Worm (Caenorhabditis elegans) whole organism, L4/young adult: Measurements from ENCODE around the gene srd-48.

Experiments used
- W03F9.2 ChIP-seq: fragments of 150-350 bp; optimal IDR thresholded peaks from 2 replicates; lab custom pipeline; 2014; ENCODE audit warnings: missing biosample characterization, missing genetic modification characterization
- dao-5 ChIP-seq: sonication (generic microtip); optimal IDR thresholded peaks from 2 replicates; lab custom pipeline; 2016; ENCODE audit warnings: missing genotype, missing genetic modification characterization, moderate library complexity, missing compliant biosample characterization

DNA sequence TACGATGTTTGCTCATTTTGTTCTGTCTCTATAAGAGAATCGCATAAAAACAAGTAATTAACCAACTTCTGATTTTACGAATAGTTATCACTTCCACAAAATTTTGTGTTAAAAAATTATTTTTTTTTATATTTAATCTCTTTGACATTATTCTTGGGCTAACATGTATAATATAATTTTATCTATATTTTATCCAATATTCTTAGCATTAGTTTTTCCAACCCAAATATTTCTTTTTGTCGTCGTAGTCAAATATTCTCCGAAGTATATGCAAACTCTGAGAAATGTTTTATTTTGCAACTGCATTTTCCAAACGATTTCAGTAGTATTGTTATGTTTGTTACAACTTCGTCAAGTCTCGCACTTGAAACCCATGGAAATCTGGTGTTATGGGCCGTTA is 2.4 kb upstream of the srd-48 start, which contains the start of gene srd-47:
- TF ChIP-seq dao-5 (tag; lab: Kevin White, UChicago) (no peak), W03F9.2 (tag; lab: Kevin White, UChicago) (no peak)
